Fruit fly (Drosophila melanogaster) whole organism, embryonic: Measurements from ENCODE around the gene JIL-1.
A peak's percentile ranks its signal among the peaks of the same experiment; 100 is the strongest.

Experiments used
- Awh ChIP-seq: fragments of 200-800 bp; sonication (Bioruptor generic); IDR thresholded peaks from 2 replicates; pipeline ENCODE4, ENCODE4 v1.3.6; 2022; ENCODE audit warnings: missing biosample characterization, missing genetic modification characterization
- BEAF-32 ChIP-seq: fragments of 200-800 bp; sonication (Bioruptor generic); optimal IDR thresholded peaks from 3 replicates; lab custom pipeline; 2017; ENCODE audit warnings: missing biosample characterization, missing genetic modification characterization, mild to moderate bottlenecking, moderate library complexity, missing genetic modification reagents
- CG13296 ChIP-seq: fragments of 200-800 bp; sonication (Bioruptor generic); optimal IDR thresholded peaks from 3 replicates; lab custom pipeline; 2018; ENCODE audit warnings: missing biosample characterization, mild to moderate bottlenecking, missing genetic modification characterization
- CG13424 ChIP-seq: fragments of 200-800 bp; sonication (Bioruptor generic); optimal IDR thresholded peaks from 2 replicates; lab custom pipeline; 2019; ENCODE audit warnings: missing biosample characterization, mild to moderate bottlenecking, missing genetic modification characterization, moderate library complexity
- CG14441 ChIP-seq: fragments of 200-800 bp; sonication (Bioruptor generic); IDR thresholded peaks from 2 replicates; pipeline ENCODE4 v1.3.6; 2022; ENCODE audit warnings: missing biosample characterization, missing genetic modification characterization
- CG14667 ChIP-seq: fragments of 200-800 bp; sonication (Bioruptor generic); IDR thresholded peaks from 2 replicates; pipeline ENCODE4 v1.3.6; 2022; ENCODE audit warnings: missing biosample characterization, missing genetic modification characterization
- CG14965 ChIP-seq: fragments of 200-800 bp; sonication (Bioruptor generic); optimal IDR thresholded peaks from 2 replicates; lab custom pipeline; 2016; ENCODE audit warnings: missing biosample characterization, missing genetic modification characterization, borderline replicate concordance
- CG15601 ChIP-seq: fragments of 200-800 bp; sonication (Bioruptor generic); optimal IDR thresholded peaks from 3 replicates; lab custom pipeline; 2019; ENCODE audit warnings: missing biosample characterization, mild to moderate bottlenecking, missing genetic modification characterization, moderate library complexity
- CG17829 ChIP-seq: fragments of 200-800 bp; optimal IDR thresholded peaks from 2 replicates; lab custom pipeline; 2019; ENCODE audit warnings: missing biosample characterization, mild to moderate bottlenecking, missing genetic modification characterization, moderate library complexity
- CG18599 ChIP-seq: fragments of 200-800 bp; sonication (Bioruptor generic); optimal IDR thresholded peaks from 3 replicates; lab custom pipeline; 2017; ENCODE audit warnings: missing biosample characterization, missing genetic modification characterization, mild to moderate bottlenecking, moderate library complexity, missing genetic modification reagents
- CG2678 ChIP-seq: fragments of 200-800 bp; sonication (Bioruptor generic); optimal IDR thresholded peaks from 3 replicates; lab custom pipeline; 2019; ENCODE audit warnings: missing biosample characterization, mild to moderate bottlenecking, missing genetic modification characterization, moderate library complexity
- CG31224 ChIP-seq: fragments of 200-800 bp; sonication (Bioruptor generic); IDR thresholded peaks from 2 replicates; pipeline ENCODE4 v1.3.6; 2022; ENCODE audit warnings: missing biosample characterization, missing genetic modification characterization
- CG31365 ChIP-seq: fragments of 200-800 bp; sonication (Bioruptor generic); optimal IDR thresholded peaks from 2 replicates; lab custom pipeline; 2018; ENCODE audit warnings: missing biosample characterization, mild to moderate bottlenecking, missing genetic modification characterization
- CG34224 ChIP-seq: fragments of 200-800 bp; sonication (Bioruptor generic); IDR thresholded peaks from 3 replicates; pipeline ENCODE4 v1.3.6; 2022; ENCODE audit warnings: missing biosample characterization, missing genetic modification characterization; ENCODE audit not compliant: partially characterized antibody
- CG4617 ChIP-seq: fragments of 200-800 bp; sonication (Bioruptor generic); optimal IDR thresholded peaks from 3 replicates; lab custom pipeline; 2016; ENCODE audit warnings: missing biosample characterization, missing genetic modification characterization, borderline replicate concordance
- CG4730 ChIP-seq: fragments of 200-800 bp; sonication (Bioruptor generic); IDR thresholded peaks from 2 replicates; pipeline ENCODE4 v1.3.6; 2022; ENCODE audit warnings: missing biosample characterization, missing genetic modification characterization
- CG6813 ChIP-seq: fragments of 200-800 bp; sonication (Bioruptor generic); optimal IDR thresholded peaks from 2 replicates; lab custom pipeline; 2017; ENCODE audit warnings: missing biosample characterization, missing genetic modification characterization, mild to moderate bottlenecking, moderate library complexity, missing genetic modification reagents
- CG7372 ChIP-seq: fragments of 200-800 bp; sonication (Bioruptor generic); IDR thresholded peaks from 2 replicates; pipeline ENCODE4 v1.3.6; 2022; ENCODE audit warnings: missing biosample characterization, missing genetic modification characterization
- CG9609 ChIP-seq: fragments of 200-800 bp; sonication (Bioruptor generic); optimal IDR thresholded peaks from 3 replicates; lab custom pipeline; 2016; ENCODE audit warnings: missing biosample characterization, missing genetic modification characterization
- Dad ChIP-seq: fragments of 200-800 bp; sonication (Bioruptor generic); optimal IDR thresholded peaks from 3 replicates; lab custom pipeline; 2016; ENCODE audit warnings: missing biosample characterization, missing genetic modification characterization
- Doc2 ChIP-seq: fragments of 200-800 bp; sonication (Bioruptor generic); IDR thresholded peaks from 2 replicates; pipeline ENCODE4 v1.3.6; 2022; ENCODE audit warnings: missing biosample characterization, missing genetic modification characterization
- Gug ChIP-seq: fragments of 200-800 bp; sonication (Bioruptor generic); IDR thresholded peaks from 4 replicates; pipeline ENCODE4 v1.3.6; 2022; ENCODE audit warnings: missing biosample characterization, missing genetic modification characterization
- HLHmδ ChIP-seq: fragments of 200-800 bp; sonication (Bioruptor generic); optimal IDR thresholded peaks from 2 replicates; lab custom pipeline; 2018; ENCODE audit warnings: missing biosample characterization, mild to moderate bottlenecking, missing genetic modification characterization, moderate library complexity
- Lhr ChIP-seq: fragments of 200-800 bp; sonication (Bioruptor generic); optimal IDR thresholded peaks from 3 replicates; lab custom pipeline; 2017; ENCODE audit warnings: mild to moderate bottlenecking, missing biosample characterization, missing genetic modification reagents, missing genetic modification characterization
- MBD-R2 ChIP-seq: fragments of 200-800 bp; sonication (Bioruptor generic); IDR thresholded peaks from 2 replicates; pipeline ENCODE4 v1.3.6; 2022; ENCODE audit warnings: missing biosample characterization, missing genetic modification characterization
- Mad ChIP-seq: fragments of 200-800 bp; sonication (Bioruptor generic); optimal IDR thresholded peaks from 2 replicates; lab custom pipeline; 2016; ENCODE audit warnings: missing biosample characterization, missing genetic modification characterization
- NC2β ChIP-seq: fragments of 200-800 bp; sonication (Bioruptor generic); optimal IDR thresholded peaks from 2 replicates; lab custom pipeline; 2016; ENCODE audit warnings: missing biosample characterization, missing genetic modification characterization
- Opbp ChIP-seq: fragments of 200-800 bp; sonication (Bioruptor generic); IDR thresholded peaks from 3 replicates; pipeline ENCODE4 v1.3.6; 2022; ENCODE audit warnings: missing biosample characterization, missing genetic modification characterization; ENCODE audit not compliant: partially characterized antibody
- Ravus ChIP-seq: fragments of 200-800 bp; sonication (Bioruptor generic); IDR thresholded peaks from 2 replicates; pipeline ENCODE4 v1.3.6; 2022; ENCODE audit warnings: missing biosample characterization, missing genetic modification characterization
- Sox100B ChIP-seq: fragments of 200-800 bp; sonication (Bioruptor generic); optimal IDR thresholded peaks from 3 replicates; lab custom pipeline; 2018; ENCODE audit warnings: missing biosample characterization, mild to moderate bottlenecking, missing genetic modification characterization
- Sox102F ChIP-seq: fragments of 200-800 bp; sonication (Bioruptor generic); optimal IDR thresholded peaks from 2 replicates; lab custom pipeline; 2018; ENCODE audit warnings: missing biosample characterization, mild to moderate bottlenecking, missing genetic modification characterization, moderate library complexity
- cato ChIP-seq: fragments of 200-800 bp; sonication (Bioruptor generic); optimal IDR thresholded peaks from 2 replicates; lab custom pipeline; 2016; ENCODE audit warnings: missing biosample characterization, missing genetic modification characterization, borderline replicate concordance
- crc ChIP-seq: fragments of 200-800 bp; sonication (Bioruptor generic); optimal IDR thresholded peaks from 2 replicates; lab custom pipeline; 2016; ENCODE audit warnings: missing biosample characterization, missing genetic modification characterization
- dysf ChIP-seq: fragments of 200-800 bp; sonication (Bioruptor generic); IDR thresholded peaks from 3 replicates; pipeline ENCODE4 v1.3.6; 2022; ENCODE audit warnings: missing biosample characterization, missing genetic modification characterization
- eve ChIP-seq, 2 experiments: fragments of >200 bp; optimal IDR thresholded peaks; 2 replicates each; lab custom pipeline; 2017; ENCODE audit warnings: missing biosample characterization in 2 of 2, missing genetic modification characterization in 2 of 2
- fd64A ChIP-seq: fragments of 200-800 bp; sonication (Bioruptor generic); optimal IDR thresholded peaks from 3 replicates; lab custom pipeline; 2018; ENCODE audit warnings: missing biosample characterization, mild to moderate bottlenecking, missing genetic modification characterization
- grn ChIP-seq: fragments of 200-800 bp; sonication (Bioruptor generic); optimal IDR thresholded peaks from 3 replicates; lab custom pipeline; 2017; ENCODE audit warnings: missing biosample characterization, missing genetic modification characterization
- mld ChIP-seq: fragments of 200-800 bp; sonication (Bioruptor generic); IDR thresholded peaks from 3 replicates; pipeline ENCODE4 v1.3.6; 2022; ENCODE audit warnings: missing biosample characterization, missing genetic modification characterization; ENCODE audit not compliant: partially characterized antibody
- nom ChIP-seq: fragments of 200-800 bp; sonication (Bioruptor generic); optimal IDR thresholded peaks from 2 replicates; lab custom pipeline; 2017; ENCODE audit warnings: missing biosample characterization, missing genetic modification characterization, mild to moderate bottlenecking, moderate library complexity, missing genetic modification reagents
- otp ChIP-seq: fragments of 200-800 bp; sonication (Bioruptor generic); IDR thresholded peaks from 3 replicates; pipeline ENCODE4, ENCODE4 v1.3.6; 2022; ENCODE audit warnings: missing biosample characterization, missing genetic modification characterization
- pan ChIP-seq, 4 experiments: fragments of >200 bp in 3 of 4; fragments of 200-800 bp in 1 of 4; sonication (Bioruptor generic) in 1 of 4; optimal IDR thresholded peaks in 3 of 4; IDR thresholded peaks in 1 of 4; 2 replicates each; pipeline versions ENCODE4 v1.3.6 to Lab custom; 2017 to 2022; ENCODE audit warnings: missing biosample characterization in 2 of 4, missing genetic modification characterization in 2 of 4, mixed read lengths in 1 of 4
- pros ChIP-seq: fragments of 200-800 bp; sonication (Bioruptor generic); optimal IDR thresholded peaks from 3 replicates; lab custom pipeline; 2019; ENCODE audit warnings: missing biosample characterization, mild to moderate bottlenecking, missing genetic modification characterization, moderate library complexity
- psq ChIP-seq: fragments of 200-800 bp; sonication (Bioruptor generic); optimal IDR thresholded peaks from 2 replicates; lab custom pipeline; 2017; ENCODE audit warnings: missing biosample characterization, missing genetic modification characterization
- row ChIP-seq: fragments of 200-800 bp; sonication (Bioruptor generic); IDR thresholded peaks from 3 replicates; pipeline ENCODE4 v1.3.6; 2022; ENCODE audit warnings: missing biosample characterization, missing genetic modification characterization
- salm ChIP-seq: fragments of 200-800 bp; sonication (Bioruptor generic); optimal IDR thresholded peaks from 2 replicates; lab custom pipeline; 2018; ENCODE audit warnings: missing biosample characterization, mild to moderate bottlenecking, missing genetic modification characterization
- sens-2 ChIP-seq: fragments of 200-800 bp; sonication (Bioruptor generic); IDR thresholded peaks from 2 replicates; pipeline ENCODE4 v1.3.6; 2022; ENCODE audit warnings: missing biosample characterization, missing genetic modification characterization
- trem ChIP-seq: fragments of 200-800 bp; optimal IDR thresholded peaks from 3 replicates; lab custom pipeline; 2019; ENCODE audit warnings: missing biosample characterization, mild to moderate bottlenecking, missing genetic modification characterization, moderate library complexity
- ttk ChIP-seq: fragments of 200-800 bp; sonication (Bioruptor generic); IDR thresholded peaks from 2 replicates; pipeline ENCODE4 v2.1.2; 2022; ENCODE audit warnings: missing biosample characterization, missing genetic modification characterization
- wdn ChIP-seq: fragments of 200-800 bp; sonication (Bioruptor generic); IDR thresholded peaks from 2 replicates; pipeline ENCODE4 v1.3.6; 2022; ENCODE audit warnings: missing biosample characterization, missing genetic modification characterization
- wor ChIP-seq: fragments of 200-800 bp; sonication (Bioruptor generic); IDR thresholded peaks from 2 replicates; pipeline ENCODE4 v1.3.6; 2022; ENCODE audit warnings: missing biosample characterization, missing genetic modification characterization

JIL-1 gene

DNA sequence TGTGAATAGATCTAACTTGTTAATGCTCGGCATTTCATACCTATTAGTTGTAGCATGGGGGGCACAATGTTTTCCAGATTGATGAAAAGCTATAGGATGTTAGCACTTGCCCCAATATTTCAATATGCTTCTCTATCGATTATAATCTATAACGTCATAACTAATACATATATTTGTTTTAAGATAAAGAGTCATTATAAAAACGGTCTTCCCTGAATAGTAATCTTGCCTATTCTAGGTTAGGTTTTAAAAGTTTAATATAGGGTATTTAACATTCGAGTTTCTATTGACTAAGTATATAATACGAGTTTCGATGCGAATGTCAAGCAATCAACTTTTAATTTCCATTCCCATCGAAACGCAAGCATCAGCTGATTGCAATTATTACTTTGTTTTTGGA lies 31.8 kb downstream of the JIL-1 start, which contains the start of the genes CG6321 and Blos2 (continued):
- TF ChIP-seq Ravus (GFP tag; lab: Robert Waterston, UW) (no peak), Doc2 (GFP tag; lab: Robert Waterston, UW) (no peak), row (GFP tag; lab: Robert Waterston, UW) (peak; percentile 93), CG31365 (tag; lab: Kevin White, UChicago) (peak; percentile 24), Sox100B (GFP tag; lab: Kevin White, UChicago) (peak; percentile 74), otp (GFP tag; lab: Robert Waterston, UW) (no peak), Opbp (GFP tag; lab: Robert Waterston, UW) (no peak), CG4617 (peak; percentile 34), CG14667 (GFP tag; lab: Robert Waterston, UW) (no peak), Sox102F (GFP tag; lab: Kevin White, UChicago) (peak; percentile 78), NC2β (GFP tag; lab: Kevin White, UChicago) (peak; percentile 41), nom (GFP tag; lab: Kevin White, UChicago) (peak; percentile 20), pan (optimal IDR thresholded peaks at IDR 0.05; lab: Kevin White, UChicago) (peak in 1 of 2 experiments; percentile 32), pan (GFP tag; optimal IDR thresholded peaks at IDR 0.05 in 1 of 2, IDR thresholded peaks at IDR 0.05 in 1 of 2) (peak in 1 of 2 experiments; percentile 40), CG17829 (tag; lab: Kevin White, UChicago) (peak; percentile 82), CG14441 (GFP tag; lab: Robert Waterston, UW) (peak; percentile 75), mld (GFP tag; lab: Robert Waterston, UW) (no peak), CG13424 (tag; lab: Kevin White, UChicago) (peak; percentile 84), cato (no peak), sens-2 (GFP tag; lab: Robert Waterston, UW) (no peak), Awh (GFP tag; lab: Robert Waterston, UW) (no peak; the same call in 1 of the 2 replicates), trem (tag; lab: Kevin White, UChicago) (peak; percentile 68), Dad (GFP tag; lab: Kevin White, UChicago) (peak; percentile 26), Lhr (GFP tag; lab: Kevin White, UChicago) (peak; percentile 22), salm (tag; lab: Kevin White, UChicago) (peak; percentile 77), CG2678 (tag; lab: Kevin White, UChicago) (peak; percentile 89), ttk (peak; percentile 55), grn (GFP tag; lab: Kevin White, UChicago) (peak; percentile 21), pros (GFP tag; lab: Kevin White, UChicago) (no peak), CG31224 (0 out of 2 replicates have a peak, but pooled peaks have one; percentile 45), CG6813 (GFP tag; lab: Kevin White, UChicago) (peak; percentile 26), CG18599 (GFP tag; lab: Kevin White, UChicago) (peak; percentile 85), dysf (GFP tag; lab: Robert Waterston, UW) (peak; percentile 88), CG4730 (GFP tag; lab: Robert Waterston, UW) (peak; percentile 38; the same call in 1 of the 2 replicates), MBD-R2 (GFP tag; lab: Robert Waterston, UW) (peak; percentile 81), eve (GFP tag; optimal IDR thresholded peaks at IDR 0.05; lab: Kevin White, UChicago) (peak in 1 of 2 experiments; percentile 83), CG9609 (peak; percentile 32), CG7372 (no peak), Mad (GFP tag; lab: Kevin White, UChicago) (no peak), crc (GFP tag; lab: Kevin White, UChicago) (no peak), CG34224 (GFP tag; lab: Robert Waterston, UW) (no peak), CG15601 (tag; lab: Kevin White, UChicago) (peak; percentile 68), Gug (GFP tag; lab: Robert Waterston, UW) (0 out of 4 replicates have a peak, but pooled peaks have one; percentile 37), wor (GFP tag; lab: Robert Waterston, UW) (no peak), HLHmδ (GFP tag; lab: Kevin White, UChicago) (no peak), BEAF-32 (no peak), CG14965 (GFP tag; lab: Kevin White, UChicago) (no peak), wdn (GFP tag; lab: Robert Waterston, UW) (no peak), psq (GFP tag; lab: Kevin White, UChicago) (no peak), CG13296 (GFP tag; lab: Kevin White, UChicago) (peak; percentile 77), fd64A (GFP tag; lab: Kevin White, UChicago) (peak; percentile 13)
